Worm (Caenorhabditis elegans) whole organism, L3 larva: ENCODE results near the gene sri-57.

Experiments
- aly-2 ChIP-seq: fragments of 150-350 bp; optimal IDR thresholded peaks from 2 replicates; lab custom pipeline; 2014; ENCODE audit warnings: missing biosample characterization, missing genetic modification characterization
- egl-27 ChIP-seq: sonication (generic microtip); optimal IDR thresholded peaks from 4 replicates; lab custom pipeline; 2017; ENCODE audit warnings: missing biosample characterization, missing genetic modification reagents, missing genetic modification characterization
- fkh-10 ChIP-seq: sonication (generic microtip); optimal IDR thresholded peaks from 2 replicates; lab custom pipeline; 2017; ENCODE audit warnings: missing biosample characterization, missing genetic modification reagents, missing genetic modification characterization
- jun-1 ChIP-seq: fragments of 150-350 bp; optimal IDR thresholded peaks from 2 replicates; lab custom pipeline; 2014; ENCODE audit warnings: missing biosample characterization, missing genetic modification reagents, missing genetic modification characterization
- lin-15B ChIP-seq: fragments of 150-350 bp; optimal IDR thresholded peaks from 2 replicates; lab custom pipeline; 2014; ENCODE audit warnings: missing biosample characterization, missing genetic modification characterization
- lin-39 ChIP-seq: fragments of 150-350 bp; optimal IDR thresholded peaks from 2 replicates; lab custom pipeline; 2018; ENCODE audit warnings: missing biosample characterization, missing genetic modification reagents, missing genetic modification characterization
- mdl-1 ChIP-seq: fragments of 150-350 bp; optimal IDR thresholded peaks from 2 replicates; lab custom pipeline; 2014; ENCODE audit warnings: missing biosample characterization, missing genetic modification characterization
- mml-1 ChIP-seq: fragments of 150-350 bp; sonication (generic microtip); optimal IDR thresholded peaks from 3 replicates; lab custom pipeline; 2014; ENCODE audit warnings: missing biosample characterization, missing genetic modification characterization
- nfya-1 ChIP-seq: sonication (generic microtip); optimal IDR thresholded peaks from 2 replicates; lab custom pipeline; 2017; ENCODE audit warnings: missing genetic modification characterization, mild to moderate bottlenecking, missing compliant biosample characterization, antibody characterized with exemption, moderate library complexity; ENCODE audit not compliant: insufficient read depth
- nhr-11 ChIP-seq: fragments of 150-350 bp; optimal IDR thresholded peaks from 2 replicates; lab custom pipeline; 2014; ENCODE audit warnings: missing biosample characterization, missing genetic modification characterization
- nhr-12 ChIP-seq: fragments of 150-350 bp; optimal IDR thresholded peaks from 2 replicates; lab custom pipeline; 2014; ENCODE audit warnings: missing biosample characterization, missing genetic modification characterization
- nhr-76 ChIP-seq: fragments of 150-350 bp; sonication (generic microtip); optimal IDR thresholded peaks from 5 replicates; lab custom pipeline; 2014; ENCODE audit warnings: missing biosample characterization, missing genetic modification characterization
- pqm-1 ChIP-seq: fragments of 150-350 bp; optimal IDR thresholded peaks from 2 replicates; lab custom pipeline; 2017; ENCODE audit warnings: missing biosample characterization, missing genetic modification characterization, inconsistent platforms

DNA sequence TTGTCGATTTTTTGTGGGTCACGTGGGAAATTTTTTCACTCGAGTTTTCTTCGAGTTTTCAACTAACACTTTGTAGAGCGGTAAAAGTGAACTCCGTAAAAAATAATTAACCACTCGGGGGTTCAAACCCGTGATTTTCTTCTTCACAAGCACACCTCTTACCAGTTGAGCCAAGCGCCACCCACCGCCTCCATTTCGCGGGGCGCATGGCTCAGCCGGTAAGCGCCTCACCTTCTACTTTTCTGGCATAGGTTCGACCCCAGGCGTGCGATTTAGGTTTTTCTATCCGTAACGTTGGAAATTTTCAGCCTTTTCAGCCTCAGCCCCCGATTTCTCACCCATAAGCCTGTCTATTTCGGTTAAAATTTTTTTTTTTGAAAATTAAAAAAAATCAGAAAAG, 49.8 kb upstream of the sri-57 start:
- TF ChIP-seq nhr-76 (tag; lab: Kevin White, UChicago) (no peak), pqm-1 (tag; lab: Kevin White, UChicago) (no peak), nhr-12 (tag; lab: Kevin White, UChicago) (no peak), lin-39 (tag; lab: Kevin White, UChicago) (no peak), nfya-1 (tag; lab: Kevin White, UChicago) (no peak), mml-1 (tag; lab: Kevin White, UChicago) (no peak), aly-2 (no peak), jun-1 (tag; lab: Kevin White, UChicago) (no peak), nhr-11 (tag; lab: Kevin White, UChicago) (no peak), fkh-10 (no peak), lin-15B (tag; lab: Kevin White, UChicago) (no peak), egl-27 (tag; lab: Kevin White, UChicago) (no peak), mdl-1 (tag; lab: Kevin White, UChicago) (no peak)
